Worm (Caenorhabditis elegans): ENCODE data around the gene ZK1240.11.

- no peak for TF ChIP-seq him-1 (tag; optimal IDR thresholded peaks at IDR 0.05)
- TF ChIP-seq dao-5 (tag; optimal IDR thresholded peaks at IDR 0.05) = no peak
Measured at ce11 chrII:2317883-2318357, 7.1 kb upstream of the ZK1240.11 start, which contains the start of the genes ZK1240.5 and ZK1240.9.

Data from whole organism, L4/young adult.